Worm (Caenorhabditis elegans) whole organism, mixed stage, embryonic: Measurements from ENCODE around the gene K03B4.1.
A peak's percentile ranks its signal among the peaks of the same experiment; 100 is the strongest.

Experiments used
- ceh-83 ChIP-seq: fragments of 200-800 bp; sonication (Bioruptor generic); optimal IDR thresholded peaks from 2 replicates; lab custom pipeline; 2018; ENCODE audit warnings: mild to moderate bottlenecking, missing genetic modification characterization, missing compliant biosample characterization
- ham-2 ChIP-seq: fragments of 200-800 bp; sonication (Bioruptor generic); optimal IDR thresholded peaks from 2 replicates; lab custom pipeline; 2018; ENCODE audit warnings: mild to moderate bottlenecking, missing genetic modification characterization, missing compliant biosample characterization
- lin-32 ChIP-seq: fragments of 200-800 bp; sonication (Bioruptor generic); optimal IDR thresholded peaks from 2 replicates; lab custom pipeline; 2018; ENCODE audit warnings: mild to moderate bottlenecking, missing genetic modification characterization, missing compliant biosample characterization
- mab-5 ChIP-seq: fragments of 150-350 bp; optimal IDR thresholded peaks from 2 replicates; lab custom pipeline; 2014; ENCODE audit warnings: missing biosample characterization, missing genetic modification characterization
- snpc-4 ChIP-seq: fragments of 150-350 bp; optimal IDR thresholded peaks from 2 replicates; lab custom pipeline; 2014; ENCODE audit warnings: missing biosample characterization, missing genetic modification characterization
- unc-62 ChIP-seq: fragments of 150-350 bp; optimal IDR thresholded peaks from 2 replicates; lab custom pipeline; 2014; ENCODE audit warnings: missing biosample characterization, missing genetic modification reagents, missing genetic modification characterization

ce11 chrV:4667062-4667461 is 22.1 kb upstream of the K03B4.1 start:
- no peak for TF ChIP-seq lin-32 (GFP tag; lab: Kevin White, UChicago)
- peak; percentile 54 for TF ChIP-seq ham-2 (GFP tag; lab: Kevin White, UChicago)
- no peak for TF ChIP-seq snpc-4 (tag; lab: Kevin White, UChicago)
- no peak for TF ChIP-seq mab-5 (tag; lab: Kevin White, UChicago)
- TF ChIP-seq unc-62 (GFP tag; lab: Kevin White, UChicago) = no peak
- no peak for TF ChIP-seq ceh-83 (GFP tag; lab: Kevin White, UChicago)
